Fruit fly (Drosophila melanogaster): ENCODE measurements around the gene CG34174.

- TF ChIP-seq unpg (GFP tag; optimal IDR thresholded peaks at IDR 0.05) (no peak), dati (GFP tag; IDR thresholded peaks at IDR 0.05) (no peak), so (GFP tag; IDR thresholded peaks at IDR 0.05) (no peak), Gsc (GFP tag; IDR thresholded peaks at IDR 0.05) (no peak), fru (optimal IDR thresholded peaks at IDR 0.05) (no peak), CG6272 (GFP tag; IDR thresholded peaks at IDR 0.05) (no peak), Chrac-16 (GFP tag; optimal IDR thresholded peaks at IDR 0.05) (no peak), gsb (GFP tag; IDR thresholded peaks at IDR 0.05) (no peak), CG12155 (GFP tag; optimal IDR thresholded peaks at IDR 0.05) (no peak), Poxn (GFP tag; IDR thresholded peaks at IDR 0.05) (no peak), slbo (GFP tag; IDR thresholded peaks at IDR 0.05) (no peak), sna (GFP tag; IDR thresholded peaks at IDR 0.05; ENCODE audit: partially characterized antibody) (no peak), ara (GFP tag; IDR thresholded peaks at IDR 0.05) (no peak), Trl (optimal IDR thresholded peaks at IDR 0.05) (no peak), Trl (GFP tag; optimal IDR thresholded peaks at IDR 0.05) (no peak)
These were observed 49.1 kb downstream of the CG34174 start, which contains the start of gene CG4270 for dm6 chr2L:2263142-2263541.

All from whole organism, embryonic.